Fruit fly (Drosophila melanogaster) whole organism, adult: ENCODE results near the gene CG43759.

Experiments
- CG14711 ChIP-seq: fragments of 200-800 bp; sonication (Bioruptor generic); optimal IDR thresholded peaks from 2 replicates; lab custom pipeline; 2018; ENCODE audit warnings: missing biosample characterization, mild to moderate bottlenecking, missing genetic modification characterization, moderate library complexity
- CG1620 ChIP-seq: fragments of 200-800 bp; sonication (Bioruptor generic); optimal IDR thresholded peaks from 2 replicates; lab custom pipeline; 2016; ENCODE audit warnings: missing biosample characterization, missing genetic modification characterization
- CG5204 ChIP-seq: fragments of 200-800 bp; sonication (Bioruptor generic); optimal IDR thresholded peaks from 2 replicates; lab custom pipeline; 2016; ENCODE audit warnings: missing biosample characterization, missing genetic modification characterization
- CG7045 ChIP-seq: fragments of 200-800 bp; sonication (Bioruptor generic); optimal IDR thresholded peaks from 2 replicates; lab custom pipeline; 2017; ENCODE audit warnings: missing biosample characterization, mild to moderate bottlenecking, missing genetic modification characterization
- Clk ChIP-seq: fragments of 200-800 bp; sonication (Bioruptor generic); optimal IDR thresholded peaks from 2 replicates; lab custom pipeline; 2017; ENCODE audit warnings: missing biosample characterization, missing genetic modification characterization
- Hr96 ChIP-seq: fragments of 200-800 bp; sonication (Bioruptor generic); optimal IDR thresholded peaks from 2 replicates; lab custom pipeline; 2016; ENCODE audit warnings: missing biosample characterization, missing genetic modification characterization
- Mnt ChIP-seq: fragments of 200-800 bp; sonication (Bioruptor generic); optimal IDR thresholded peaks from 2 replicates; lab custom pipeline; 2016; ENCODE audit warnings: missing biosample characterization, mild to moderate bottlenecking, missing genetic modification characterization
- bab1 ChIP-seq: fragments of 200-800 bp; sonication (Bioruptor generic); optimal IDR thresholded peaks from 3 replicates; lab custom pipeline; 2019; ENCODE audit warnings: missing biosample characterization, mild to moderate bottlenecking, missing genetic modification characterization, moderate library complexity
- ovo ChIP-seq: fragments of 200-800 bp; sonication (Bioruptor generic); optimal IDR thresholded peaks from 2 replicates; lab custom pipeline; 2016; ENCODE audit warnings: missing biosample characterization, missing genetic modification characterization

DNA sequence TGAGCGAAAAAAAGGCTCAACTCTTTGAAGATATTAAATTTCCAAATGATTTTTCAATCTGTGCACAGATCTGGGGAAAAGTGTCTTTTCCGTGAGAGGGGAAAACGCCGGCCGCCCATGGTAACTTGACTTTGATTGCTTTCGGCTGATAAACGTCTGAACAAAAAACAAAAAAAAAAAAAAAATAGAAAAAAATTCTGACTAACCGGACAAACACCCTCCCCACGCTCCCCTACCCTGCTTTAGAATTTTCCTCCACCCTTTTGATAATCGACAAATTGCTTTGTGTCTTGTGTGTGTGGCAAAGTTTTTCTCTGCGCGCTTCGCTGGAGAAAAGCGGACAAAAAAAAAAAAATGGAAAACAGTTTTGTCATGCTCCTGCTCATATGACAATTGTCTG is 3.3 kb downstream of the CG43759 start:
- TF ChIP-seq bab1 (GFP tag; lab: Kevin White, UChicago): no peak
- TF ChIP-seq ovo (GFP tag; lab: Kevin White, UChicago): no peak
- no peak for TF ChIP-seq Mnt (GFP tag; lab: Kevin White, UChicago)
- TF ChIP-seq CG1620 (GFP tag; lab: Kevin White, UChicago): no peak
- TF ChIP-seq CG14711 (tag; lab: Kevin White, UChicago): no peak
- TF ChIP-seq Clk (GFP tag; lab: Kevin White, UChicago): no peak
- no peak for TF ChIP-seq CG5204 (GFP tag; lab: Kevin White, UChicago)
- TF ChIP-seq Hr96 (GFP tag; lab: Kevin White, UChicago): no peak
- no peak for TF ChIP-seq CG7045 (GFP tag; lab: Kevin White, UChicago)
